Worm (Caenorhabditis elegans) whole organism, L3 larva: ENCODE results near the gene C14E2.1.

ENCODE experiments used
- ZK546.5 ChIP-seq: sonication (generic microtip); optimal IDR thresholded peaks from 2 replicates; lab custom pipeline; 2017; ENCODE audit warnings: missing biosample characterization, missing genetic modification characterization
- aly-2 ChIP-seq: fragments of 150-350 bp; optimal IDR thresholded peaks from 2 replicates; lab custom pipeline; 2014; ENCODE audit warnings: missing biosample characterization, missing genetic modification characterization
- ama-1 ChIP-seq: fragments of 150-350 bp; optimal IDR thresholded peaks from 2 replicates; lab custom pipeline; 2018
- ceh-28 ChIP-seq: fragments of 150-350 bp; optimal IDR thresholded peaks from 2 replicates; lab custom pipeline; 2014; ENCODE audit warnings: missing biosample characterization, missing genetic modification reagents, missing genetic modification characterization
- ceh-82 ChIP-seq: fragments of 150-350 bp; optimal IDR thresholded peaks from 2 replicates; lab custom pipeline; 2014; ENCODE audit warnings: missing biosample characterization, missing genetic modification characterization
- ceh-9 ChIP-seq: sonication (generic microtip); optimal IDR thresholded peaks from 2 replicates; lab custom pipeline; 2018; ENCODE audit warnings: missing biosample characterization, missing genetic modification characterization
- egl-27 ChIP-seq: sonication (generic microtip); optimal IDR thresholded peaks from 4 replicates; lab custom pipeline; 2017; ENCODE audit warnings: missing biosample characterization, missing genetic modification reagents, missing genetic modification characterization
- egl-5 ChIP-seq: fragments of 150-350 bp; optimal IDR thresholded peaks from 2 replicates; lab custom pipeline; 2017; ENCODE audit warnings: missing biosample characterization, missing genetic modification reagents, missing genetic modification characterization, inconsistent platforms
- elt-1 ChIP-seq: fragments of 150-350 bp; optimal IDR thresholded peaks from 2 replicates; lab custom pipeline; 2014; ENCODE audit warnings: missing biosample characterization, missing genetic modification characterization
- fkh-2 ChIP-seq: fragments of 150-350 bp; optimal IDR thresholded peaks from 2 replicates; lab custom pipeline; 2014; ENCODE audit warnings: missing biosample characterization, missing genetic modification reagents, missing genetic modification characterization
- fos-1 ChIP-seq: fragments of 150-350 bp; optimal IDR thresholded peaks from 2 replicates; lab custom pipeline; 2014; ENCODE audit warnings: missing biosample characterization, missing genetic modification characterization
- jun-1 ChIP-seq: fragments of 150-350 bp; optimal IDR thresholded peaks from 2 replicates; lab custom pipeline; 2014; ENCODE audit warnings: missing biosample characterization, missing genetic modification reagents, missing genetic modification characterization
- lin-15B ChIP-seq: fragments of 150-350 bp; optimal IDR thresholded peaks from 2 replicates; lab custom pipeline; 2014; ENCODE audit warnings: missing biosample characterization, missing genetic modification characterization
- lin-39 ChIP-seq: fragments of 150-350 bp; optimal IDR thresholded peaks from 2 replicates; lab custom pipeline; 2018; ENCODE audit warnings: missing biosample characterization, missing genetic modification reagents, missing genetic modification characterization
- nfya-1 ChIP-seq: sonication (generic microtip); optimal IDR thresholded peaks from 2 replicates; lab custom pipeline; 2017; ENCODE audit warnings: missing genetic modification characterization, mild to moderate bottlenecking, missing compliant biosample characterization, antibody characterized with exemption, moderate library complexity; ENCODE audit not compliant: insufficient read depth
- nhr-11 ChIP-seq: fragments of 150-350 bp; optimal IDR thresholded peaks from 2 replicates; lab custom pipeline; 2014; ENCODE audit warnings: missing biosample characterization, missing genetic modification characterization
- nhr-12 ChIP-seq: fragments of 150-350 bp; optimal IDR thresholded peaks from 2 replicates; lab custom pipeline; 2014; ENCODE audit warnings: missing biosample characterization, missing genetic modification characterization
- nhr-23 ChIP-seq: fragments of 150-350 bp; optimal IDR thresholded peaks from 2 replicates; lab custom pipeline; 2014; ENCODE audit warnings: missing biosample characterization, missing genetic modification reagents, missing genetic modification characterization
- nhr-237 ChIP-seq: fragments of 150-350 bp; optimal IDR thresholded peaks from 2 replicates; lab custom pipeline; 2014; ENCODE audit warnings: missing biosample characterization, missing genetic modification characterization
- nhr-25 ChIP-seq: sonication (generic microtip); optimal IDR thresholded peaks from 2 replicates; lab custom pipeline; 2017; ENCODE audit warnings: missing biosample characterization, missing genetic modification characterization
- nhr-28 ChIP-seq: fragments of 150-350 bp; optimal IDR thresholded peaks from 2 replicates; lab custom pipeline; 2014; ENCODE audit warnings: missing biosample characterization, missing genetic modification characterization
- nhr-67 ChIP-seq: fragments of 150-350 bp; optimal IDR thresholded peaks from 2 replicates; lab custom pipeline; 2014; ENCODE audit warnings: missing biosample characterization, missing genetic modification characterization
- nhr-77 ChIP-seq: fragments of 150-350 bp; optimal IDR thresholded peaks from 2 replicates; lab custom pipeline; 2014; ENCODE audit warnings: missing biosample characterization, missing genetic modification characterization
- pha-4 ChIP-seq: fragments of 150-350 bp; optimal IDR thresholded peaks from 2 replicates; lab custom pipeline; 2014; ENCODE audit warnings: missing biosample characterization, missing genetic modification reagents, missing genetic modification characterization
- pqm-1 ChIP-seq: fragments of 150-350 bp; optimal IDR thresholded peaks from 2 replicates; lab custom pipeline; 2017; ENCODE audit warnings: missing biosample characterization, missing genetic modification characterization, inconsistent platforms
- skn-1 ChIP-seq: fragments of 150-350 bp; optimal IDR thresholded peaks from 2 replicates; lab custom pipeline; 2014; ENCODE audit warnings: missing biosample characterization, missing genetic modification characterization
- unc-39 ChIP-seq: sonication (generic microtip); optimal IDR thresholded peaks from 4 replicates; lab custom pipeline; 2017; ENCODE audit warnings: missing biosample characterization, missing genetic modification characterization
- unc-62 ChIP-seq: fragments of 150-350 bp; sonication (generic microtip); optimal IDR thresholded peaks from 4 replicates; lab custom pipeline; 2014; ENCODE audit warnings: missing biosample characterization, missing genetic modification reagents, missing genetic modification characterization
- ztf-11 ChIP-seq: fragments of 150-350 bp; optimal IDR thresholded peaks from 2 replicates; lab custom pipeline; 2014; ENCODE audit warnings: missing biosample characterization, missing genetic modification characterization
- ztf-4 ChIP-seq: fragments of 150-350 bp; optimal IDR thresholded peaks from 2 replicates; lab custom pipeline; 2014; ENCODE audit warnings: missing biosample characterization, missing genetic modification characterization

The C14E2.1 gene

ce11 chrX:1826166-1826565, at the start of gene C14E2.1:
TSS of gene C14E2.1 (plus strand) at chrX:1826466.
- TF ChIP-seq jun-1 (tag; lab: Kevin White, UChicago) (no peak), ceh-28 (tag; lab: Kevin White, UChicago) (no peak), ceh-9 (tag; lab: Kevin White, UChicago) (no peak), ztf-11 (tag; lab: Kevin White, UChicago) (no peak), nhr-11 (tag; lab: Kevin White, UChicago) (no peak)

DNA sequence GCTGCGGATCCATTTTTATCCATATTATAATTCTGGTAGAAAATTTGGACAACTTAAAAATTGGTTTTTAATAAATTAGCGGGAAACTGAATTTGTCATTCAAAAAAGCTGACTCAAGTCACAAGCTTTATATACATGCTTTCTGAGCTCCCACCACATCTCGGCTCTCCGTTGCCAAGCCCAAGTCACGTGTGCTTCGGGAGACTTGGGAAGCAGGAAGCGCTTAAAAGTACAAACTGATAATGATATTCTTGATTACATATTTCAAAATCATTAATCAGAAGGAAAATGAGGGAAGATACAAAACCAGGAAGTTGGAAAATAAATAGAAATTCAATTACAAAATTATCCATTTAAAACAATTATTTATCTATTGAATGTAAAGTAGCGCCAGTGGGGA, 48.3 kb upstream of the C14E2.1 start, which contains the start of gene elc-2:
elc-2 (minus strand) TSS at position 101 of the 400 bp plus-strand sequence.
- TF ChIP-seq aly-2 (tag; lab: Kevin White, UChicago) (no peak), ZK546.5 (tag; lab: Kevin White, UChicago) (no peak), ama-1 (lab: Kevin White, UChicago) (no peak)
- TF ChIP-seq, all 47 proteins: peak for 0

- TF ChIP-seq nhr-28 (tag; lab: Kevin White, UChicago) = no peak
- TF ChIP-seq lin-15B (tag; lab: Kevin White, UChicago) = no peak
- no peak for TF ChIP-seq unc-62 (GFP tag; lab: Kevin White, UChicago)
- TF ChIP-seq nhr-67 (tag; lab: Kevin White, UChicago) = no peak
- TF ChIP-seq fkh-2 (tag; lab: Kevin White, UChicago) = no peak
Measured at ce11 chrX:1785692-1786091, 40.6 kb upstream of the C14E2.1 start.

DNA sequence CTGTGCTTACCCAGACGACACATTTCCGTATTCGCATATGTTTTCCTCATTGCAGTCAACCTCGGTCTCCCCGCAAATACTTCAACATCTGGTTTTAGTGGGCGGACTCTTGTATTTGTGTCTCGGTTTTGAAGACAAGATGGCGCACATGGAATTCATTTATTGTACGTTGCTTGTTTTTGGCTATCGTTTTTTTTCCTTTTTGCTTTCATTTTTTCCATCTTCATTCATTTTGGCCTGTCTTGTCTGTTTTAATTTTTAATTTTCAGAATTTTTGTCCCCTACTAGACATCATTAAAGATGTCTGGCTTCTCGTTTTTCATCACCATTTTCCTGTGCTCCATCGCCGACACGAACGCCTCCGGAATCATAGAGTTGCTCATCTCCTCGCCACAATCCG, 39.7 kb upstream of the C14E2.1 start, which contains the start of gene arg-1:
arg-1 (plus strand) TSS at position 301 of the 400 bp plus-strand sequence.
- TF ChIP-seq ceh-28 (tag; lab: Kevin White, UChicago) (no peak), nhr-11 (tag; lab: Kevin White, UChicago) (no peak), egl-5 (tag; lab: Kevin White, UChicago) (no peak), ceh-9 (tag; lab: Kevin White, UChicago) (no peak), nhr-28 (tag; lab: Kevin White, UChicago) (no peak), lin-15B (tag; lab: Kevin White, UChicago) (no peak), fos-1 (tag; lab: Kevin White, UChicago) (no peak), nhr-12 (tag; lab: Kevin White, UChicago) (no peak), nhr-237 (no peak), egl-27 (tag; lab: Kevin White, UChicago) (no peak), nhr-23 (tag; lab: Kevin White, UChicago) (no peak), unc-39 (no peak), pha-4 (tag; lab: Kevin White, UChicago) (no peak), nfya-1 (tag; lab: Kevin White, UChicago) (no peak), ZK546.5 (tag; lab: Kevin White, UChicago) (no peak), ztf-4 (tag; lab: Kevin White, UChicago) (no peak), ceh-82 (tag; lab: Kevin White, UChicago) (no peak)
- TF ChIP-seq, all 47 proteins: peak for 0

ce11 chrX:1791095-1791494, 35.2 kb upstream of the C14E2.1 start:
- no peak for TF ChIP-seq nhr-77 (tag; lab: Kevin White, UChicago)
- no peak for TF ChIP-seq ama-1 (lab: Kevin White, UChicago)
- no peak for TF ChIP-seq lin-39
- no peak for TF ChIP-seq egl-5 (tag; lab: Kevin White, UChicago)
- TF ChIP-seq unc-39 = no peak

DNA sequence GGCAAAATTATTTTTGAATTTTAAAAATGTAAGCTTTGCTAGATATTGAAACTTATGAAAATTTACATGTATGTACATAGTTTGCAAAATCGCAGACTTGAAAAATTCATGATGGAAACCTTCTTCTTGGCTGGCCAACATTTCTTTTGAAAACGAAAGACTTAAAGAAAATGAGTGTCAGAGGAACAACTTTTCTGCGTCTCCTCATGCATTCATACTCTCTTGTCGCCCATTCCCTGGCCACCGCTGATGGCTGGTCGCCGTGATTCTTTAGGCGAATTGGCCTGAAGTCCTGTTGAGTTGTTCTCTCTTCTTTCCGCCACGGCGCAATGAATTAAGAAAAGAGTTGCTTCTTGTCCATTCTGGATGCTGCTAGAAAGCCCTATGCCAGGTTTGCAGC, 30.2 kb upstream of the C14E2.1 start:
- no peak for TF ChIP-seq nhr-28 (tag; lab: Kevin White, UChicago)
- no peak for TF ChIP-seq elt-1
- no peak for TF ChIP-seq nhr-77 (tag; lab: Kevin White, UChicago)
- no peak for TF ChIP-seq nhr-25 (tag; lab: Kevin White, UChicago)
- TF ChIP-seq ceh-28 (tag; lab: Kevin White, UChicago) = no peak

DNA sequence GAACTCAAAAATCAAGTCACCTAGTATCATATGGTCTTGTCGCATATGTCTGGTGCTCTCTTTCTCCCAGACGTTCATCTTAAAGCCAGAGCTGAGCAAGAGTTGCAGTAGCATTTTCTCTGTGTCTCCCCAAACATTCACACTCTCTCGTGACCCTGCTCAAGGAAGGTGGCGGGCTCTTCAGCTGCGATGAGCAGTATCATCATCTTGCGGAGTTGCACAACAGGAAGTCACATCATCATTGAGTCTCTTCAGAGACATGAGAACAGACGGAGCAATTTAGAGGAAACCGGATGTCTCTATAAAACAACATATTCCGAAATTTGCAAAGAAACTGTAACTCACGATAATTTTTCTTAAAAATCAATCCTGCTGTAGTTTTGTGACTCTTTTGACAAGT, 27.7 kb upstream of the C14E2.1 start:
- no peak for TF ChIP-seq skn-1
- no peak for TF ChIP-seq ceh-82 (tag; lab: Kevin White, UChicago)
- no peak for TF ChIP-seq ZK546.5 (tag; lab: Kevin White, UChicago)
- TF ChIP-seq nhr-67 (tag; lab: Kevin White, UChicago) = no peak
- no peak for TF ChIP-seq lin-15B (tag; lab: Kevin White, UChicago)
- no peak for TF ChIP-seq ztf-11 (tag; lab: Kevin White, UChicago)
- TF ChIP-seq pqm-1 (tag; lab: Kevin White, UChicago) = no peak
